In the genomic region with DNA sequence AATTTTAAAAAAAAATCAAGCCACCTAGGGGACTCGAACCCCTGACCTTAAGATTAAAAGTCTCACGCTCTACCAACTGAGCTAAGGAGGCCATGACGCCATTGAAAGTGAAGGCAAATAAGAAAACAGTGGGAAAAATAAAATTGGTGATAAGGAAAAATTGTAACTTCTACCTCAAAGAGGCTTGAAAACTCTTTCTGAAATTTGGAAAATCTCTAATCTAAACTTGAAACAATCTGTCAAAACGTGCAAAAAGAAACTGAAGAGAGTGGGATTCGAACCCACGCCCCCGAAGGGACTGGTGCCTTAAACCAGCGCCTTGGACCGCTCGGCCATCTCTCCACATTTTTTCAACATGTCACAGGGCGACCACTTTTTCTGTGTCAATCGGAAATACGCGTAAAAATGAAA, we compare ENCODE assay signal across 6 worm cellular contexts.
TF ChIP-seq lines count a peak whose summit lies in the region.

No protein-coding gene starts in this region.

TF ChIP-seq in whole organism, L1 larva, 84 proteins besides CTCF, POLR2A, EP300 and RAD21:
- TF ChIP-seq nhr-71 (tag; optimal IDR thresholded peaks at IDR 0.05; lab: Kevin White, UChicago), result peak; percentile 31
- peak in 1 of 2 experiments; percentile 2 for TF ChIP-seq efl-1 (optimal IDR thresholded peaks at IDR 0.05; lab: Kevin White, UChicago)
- TF ChIP-seq efl-1 (GFP tag; optimal IDR thresholded peaks at IDR 0.05 in 1 of 2; lab: Kevin White, UChicago), result peak in 1 of 2 experiments; percentile 82
- TF ChIP-seq lin-35 (GFP tag; optimal IDR thresholded peaks at IDR 0.05; lab: Kevin White, UChicago), result peak in 1 of 2 experiments; percentile 31
- peak; percentile 18 for TF ChIP-seq snu-23 (GFP tag; optimal IDR thresholded peaks at IDR 0.05; lab: Kevin White, UChicago)
- peak; percentile 24 for TF ChIP-seq elt-2 (tag; optimal IDR thresholded peaks at IDR 0.05; lab: Kevin White, UChicago)
- peak; percentile 68 for TF ChIP-seq nhr-90 (tag; optimal IDR thresholded peaks at IDR 0.05; lab: Kevin White, UChicago; ENCODE audit: poor library complexity)
- TF ChIP-seq nhr-19 (GFP tag; conservative IDR thresholded peaks at IDR 0.05; lab: Robert Waterston, UW), result 0 out of 2 replicates have a peak, but pooled peaks have one; percentile 11
- TF ChIP-seq C16A3.4 (tag; optimal IDR thresholded peaks at IDR 0.05; lab: Kevin White, UChicago), result peak; percentile 7
- TF ChIP-seq nhr-47 (tag; optimal IDR thresholded peaks at IDR 0.05; lab: Kevin White, UChicago), result peak; percentile 15

TF ChIP-seq in whole organism, L2 larva, 48 proteins besides CTCF, POLR2A, EP300 and RAD21:
- TF ChIP-seq sma-3 (GFP tag; optimal IDR thresholded peaks at IDR 0.05; lab: Kevin White, UChicago), result peak; percentile 5
- TF ChIP-seq nhr-21 (tag; optimal IDR thresholded peaks at IDR 0.05; lab: Kevin White, UChicago), result peak; percentile 7
- TF ChIP-seq fos-1 (tag; optimal IDR thresholded peaks at IDR 0.05; lab: Kevin White, UChicago), result peak; percentile 39

TF ChIP-seq in whole organism, L3 larva, 47 proteins besides CTCF, POLR2A, EP300 and RAD21:
- TF ChIP-seq elt-2 (tag; optimal IDR thresholded peaks at IDR 0.05; lab: Kevin White, UChicago) (peak; percentile 46), nhr-43 (tag; optimal IDR thresholded peaks at IDR 0.05; lab: Kevin White, UChicago; ENCODE audit: poor library complexity, severe bottlenecking) (peak; percentile 24), nfya-1 (tag; optimal IDR thresholded peaks at IDR 0.05; lab: Kevin White, UChicago; ENCODE audit: insufficient read depth) (peak; percentile 23), lsy-12 (tag; optimal IDR thresholded peaks at IDR 0.05; lab: Kevin White, UChicago) (peak; percentile 38)

TF ChIP-seq in whole organism, L4 larva, 104 proteins besides CTCF, POLR2A, EP300 and RAD21 (continues in another document):
- 0 out of 2 replicates have a peak, but pooled peaks have one; percentile 12 for TF ChIP-seq madf-9 (GFP tag; conservative IDR thresholded peaks at IDR 0.05; lab: Robert Waterston, UW)
- TF ChIP-seq hif-1 (tag; optimal IDR thresholded peaks at IDR 0.05; lab: Kevin White, UChicago), result peak in 1 of 2 experiments; percentile 39
- peak; percentile 27 for TF ChIP-seq rbr-2 (tag; optimal IDR thresholded peaks at IDR 0.05; lab: Kevin White, UChicago)
- 0 out of 2 replicates have a peak, but pooled peaks have one; percentile 52 for TF ChIP-seq ZK337.2 (GFP tag; IDR thresholded peaks at IDR 0.05; lab: Robert Waterston, UW)
- TF ChIP-seq duxl-1 (tag; optimal IDR thresholded peaks at IDR 0.05; lab: Kevin White, UChicago; ENCODE audit: poor library complexity), result peak; percentile 65
- peak; percentile 15 for TF ChIP-seq hlh-11 (tag; optimal IDR thresholded peaks at IDR 0.05; lab: Kevin White, UChicago)
- TF ChIP-seq zip-2 (tag; optimal IDR thresholded peaks at IDR 0.05; lab: Kevin White, UChicago), result peak; percentile 47
- TF ChIP-seq T26A8.4 (GFP tag; IDR thresholded peaks at IDR 0.05; lab: Robert Waterston, UW), result peak; percentile 77
- TF ChIP-seq Y5F2A.4 (GFP tag; optimal IDR thresholded peaks at IDR 0.05; lab: Kevin White, UChicago), result peak; percentile 66
- TF ChIP-seq snpc-1.2 (GFP tag; IDR thresholded peaks at IDR 0.05; lab: Robert Waterston, UW), result peak; percentile 66; the same call in 1 of the 2 replicates
- peak; percentile 72 for TF ChIP-seq nhr-102 (tag; optimal IDR thresholded peaks at IDR 0.05; lab: Kevin White, UChicago)
- TF ChIP-seq pqm-1 (tag; optimal IDR thresholded peaks at IDR 0.05; lab: Kevin White, UChicago), result peak; percentile 11
- TF ChIP-seq mxl-2 (GFP tag; conservative IDR thresholded peaks at IDR 0.05; lab: Robert Waterston, UW), result 0 out of 2 replicates have a peak, but pooled peaks have one; percentile 27
- TF ChIP-seq Y48G9A.11 (GFP tag; IDR thresholded peaks at IDR 0.05; lab: Robert Waterston, UW), result peak; percentile 72; the same call in 1 of the 2 replicates
- peak in 1 of 2 experiments; percentile 68; a peak in 1 of 4 replicates for TF ChIP-seq madf-5 (GFP tag; IDR thresholded peaks at IDR 0.05; lab: Robert Waterston, UW)
- TF ChIP-seq ceh-44 (GFP tag; IDR thresholded peaks at IDR 0.05; lab: Robert Waterston, UW), result peak; percentile 73; the same call in 1 of the 2 replicates
- peak; percentile 55 for TF ChIP-seq hmg-1.1 (GFP tag; IDR thresholded peaks at IDR 0.05; lab: Robert Waterston, UW)
- 0 out of 2 replicates have a peak, but pooled peaks have one; percentile 19 for TF ChIP-seq mdt-29 (GFP tag; IDR thresholded peaks at IDR 0.05; lab: Robert Waterston, UW)
- peak in 1 of 2 experiments; percentile 84 for TF ChIP-seq daf-16 (GFP tag; optimal IDR thresholded peaks at IDR 0.05; lab: Kevin White, UChicago)
- TF ChIP-seq daf-16 (tag; optimal IDR thresholded peaks at IDR 0.05; lab: Kevin White, UChicago), result peak; percentile 74

TF ChIP-seq in whole organism, late embryonic, 69 proteins besides CTCF, POLR2A, EP300 and RAD21:
- peak; percentile 26 for TF ChIP-seq elt-2 (tag; optimal IDR thresholded peaks at IDR 0.05; lab: Kevin White, UChicago)

TF ChIP-seq in whole organism, young adult, 124 proteins besides CTCF, POLR2A, EP300 and RAD21 (continues in another document):
- 0 out of 2 replicates have a peak, but pooled peaks have one; percentile 26 for TF ChIP-seq B0019.2 (GFP tag; conservative IDR thresholded peaks at IDR 0.05; lab: Robert Waterston, UW)
- TF ChIP-seq ceh-100 (GFP tag; IDR thresholded peaks at IDR 0.05; lab: Robert Waterston, UW), result peak; percentile 56; the same call in 1 of the 2 replicates
- 0 out of 2 replicates have a peak, but pooled peaks have one; percentile 10 for TF ChIP-seq Y67H2A.10 (GFP tag; conservative IDR thresholded peaks at IDR 0.05; lab: Robert Waterston, UW)
- TF ChIP-seq dox-1 (GFP tag; IDR thresholded peaks at IDR 0.05; lab: Robert Waterston, UW), result peak; percentile 80
- TF ChIP-seq attf-3 (GFP tag; conservative IDR thresholded peaks at IDR 0.05; lab: Robert Waterston, UW), result peak; percentile 57; the same call in 1 of the 2 replicates
- peak; percentile 80 for TF ChIP-seq D2030.7 (GFP tag; IDR thresholded peaks at IDR 0.05; lab: Robert Waterston, UW)
- peak; percentile 58 for TF ChIP-seq egrh-3 (GFP tag; IDR thresholded peaks at IDR 0.05; lab: Robert Waterston, UW)
- peak; percentile 76 for TF ChIP-seq snpc-1.1 (tag; optimal IDR thresholded peaks at IDR 0.05; lab: Kevin White, UChicago; ENCODE audit: insufficient read depth)
- peak; percentile 51 for TF ChIP-seq B0035.1 (tag; optimal IDR thresholded peaks at IDR 0.05; lab: Kevin White, UChicago)
- peak; percentile 3 for TF ChIP-seq mel-28 (tag; optimal IDR thresholded peaks at IDR 0.05; lab: Kevin White, UChicago; ENCODE audit: borderline replicate concordance)
- peak; percentile 3 for TF ChIP-seq xnd-1 (tag; optimal IDR thresholded peaks at IDR 0.05; lab: Kevin White, UChicago)
- peak; percentile 49 for TF ChIP-seq snpc-1.3 (tag; optimal IDR thresholded peaks at IDR 0.05; lab: Kevin White, UChicago; ENCODE audit: insufficient read depth)
- peak; percentile 94 for TF ChIP-seq B0261.1 (tag; optimal IDR thresholded peaks at IDR 0.05; lab: Kevin White, UChicago)
- TF ChIP-seq nhr-80 (tag; optimal IDR thresholded peaks at IDR 0.05; lab: Kevin White, UChicago), result peak; percentile 52
- 0 out of 2 replicates have a peak, but pooled peaks have one; percentile 53 for TF ChIP-seq Y79H2A.3 (GFP tag; conservative IDR thresholded peaks at IDR 0.05; lab: Robert Waterston, UW)
- peak; percentile 48 for TF ChIP-seq lsl-1 (GFP tag; optimal IDR thresholded peaks at IDR 0.05; lab: Kevin White, UChicago)
- TF ChIP-seq B0336.3 (GFP tag; IDR thresholded peaks at IDR 0.05; lab: Robert Waterston, UW), result peak; percentile 73
- peak; percentile 40 for TF ChIP-seq ztf-26 (tag; optimal IDR thresholded peaks at IDR 0.05; lab: Kevin White, UChicago)
- TF ChIP-seq hlh-12 (tag; optimal IDR thresholded peaks at IDR 0.05; lab: Kevin White, UChicago), result peak; percentile 71
- peak; percentile 73 for TF ChIP-seq zim-3 (tag; optimal IDR thresholded peaks at IDR 0.05; lab: Kevin White, UChicago)
- TF ChIP-seq ceh-40 (GFP tag; IDR thresholded peaks at IDR 0.05; lab: Robert Waterston, UW), result 0 out of 2 replicates have a peak, but pooled peaks have one; percentile 40
- peak; percentile 65 for TF ChIP-seq ztf-18 (tag; optimal IDR thresholded peaks at IDR 0.05; lab: Kevin White, UChicago)
- peak; percentile 64 for TF ChIP-seq hrde-1 (tag; optimal IDR thresholded peaks at IDR 0.05; lab: Kevin White, UChicago; ENCODE audit: borderline replicate concordance)
- TF ChIP-seq lin-26 (GFP tag; IDR thresholded peaks at IDR 0.05; lab: Robert Waterston, UW), result peak; percentile 90
- peak; percentile 48 for TF ChIP-seq attf-5 (GFP tag; optimal IDR thresholded peaks at IDR 0.05; lab: Kevin White, UChicago)
- TF ChIP-seq egl-44 (GFP tag; IDR thresholded peaks at IDR 0.05; lab: Robert Waterston, UW), result 0 out of 2 replicates have a peak, but pooled peaks have one; percentile 64
- TF ChIP-seq K12H6.12 (tag; optimal IDR thresholded peaks at IDR 0.05; lab: Kevin White, UChicago), result peak; percentile 9
- peak; percentile 27 for TF ChIP-seq athp-1 (tag; optimal IDR thresholded peaks at IDR 0.05; lab: Kevin White, UChicago)
- 0 out of 2 replicates have a peak, but pooled peaks have one; percentile 14 for TF ChIP-seq hsf-1 (GFP tag; IDR thresholded peaks at IDR 0.05; lab: Robert Waterston, UW)
- 0 out of 2 replicates have a peak, but pooled peaks have one; percentile 54 for TF ChIP-seq attf-6 (GFP tag; IDR thresholded peaks at IDR 0.05; lab: Robert Waterston, UW)
- peak; percentile 62; the same call in 1 of the 2 replicates for TF ChIP-seq hmg-1.2 (GFP tag; IDR thresholded peaks at IDR 0.05; lab: Robert Waterston, UW)
- TF ChIP-seq T26A5.8 (tag; optimal IDR thresholded peaks at IDR 0.05; lab: Kevin White, UChicago), result peak; percentile 30
- peak; percentile 49; the same call in 1 of the 2 replicates for TF ChIP-seq pbrm-1 (GFP tag; IDR thresholded peaks at IDR 0.05; lab: Robert Waterston, UW)
- TF ChIP-seq chd-7 (tag; optimal IDR thresholded peaks at IDR 0.05; lab: Kevin White, UChicago), result peak; percentile 77
- TF ChIP-seq madf-6 (GFP tag; IDR thresholded peaks at IDR 0.05; lab: Robert Waterston, UW), result peak; percentile 63
- TF ChIP-seq rpc-1 (optimal IDR thresholded peaks at IDR 0.05; lab: Kevin White, UChicago), result peak; percentile 85
- TF ChIP-seq rpc-1 (tag; optimal IDR thresholded peaks at IDR 0.05; lab: Kevin White, UChicago), result peak; percentile 96
- peak; percentile 88 for TF ChIP-seq nhr-90 (tag; optimal IDR thresholded peaks at IDR 0.05; lab: Kevin White, UChicago)
- 0 out of 2 replicates have a peak, but pooled peaks have one; percentile 42 for TF ChIP-seq Y95B8A.8 (GFP tag; IDR thresholded peaks at IDR 0.05; lab: Robert Waterston, UW)
- TF ChIP-seq lsy-27 (tag; optimal IDR thresholded peaks at IDR 0.05; lab: Kevin White, UChicago; ENCODE audit: borderline replicate concordance, insufficient read depth), result peak; percentile 32
- TF ChIP-seq snpc-3.4 (tag; optimal IDR thresholded peaks at IDR 0.05; lab: Kevin White, UChicago), result peak; percentile 67
